Worm (Caenorhabditis elegans): ENCODE results near the gene sgca-1.

Gene sgca-1

ce11 chrX:6813025-6813424, 23.7 kb upstream of the sgca-1 start:
- TF ChIP-seq ztf-29 (GFP tag; IDR thresholded peaks at IDR 0.05): no peak
- no peak for TF ChIP-seq tab-1 (GFP tag; IDR thresholded peaks at IDR 0.05)
- no peak for TF ChIP-seq med-1 (GFP tag; optimal IDR thresholded peaks at IDR 0.05; ENCODE audit: insufficient read depth)
- no peak for TF ChIP-seq cog-1 (tag; optimal IDR thresholded peaks at IDR 0.05)
- no peak for TF ChIP-seq T22C8.4 (GFP tag; IDR thresholded peaks at IDR 0.05)

ce11 chrX:6808640-6809039, 19.3 kb upstream of the sgca-1 start:
- no peak for TF ChIP-seq T22C8.4 (GFP tag; IDR thresholded peaks at IDR 0.05)
- TF ChIP-seq ztf-23 (GFP tag; IDR thresholded peaks at IDR 0.05): no peak
- TF ChIP-seq cog-1 (tag; optimal IDR thresholded peaks at IDR 0.05): no peak
- TF ChIP-seq tab-1 (GFP tag; IDR thresholded peaks at IDR 0.05): no peak
- TF ChIP-seq ref-1 (GFP tag; conservative IDR thresholded peaks at IDR 0.05): no peak
- TF ChIP-seq med-1 (GFP tag; optimal IDR thresholded peaks at IDR 0.05; ENCODE audit: insufficient read depth): no peak
- TF ChIP-seq klf-2 (GFP tag; conservative IDR thresholded peaks at IDR 0.05): no peak
- TF ChIP-seq ztf-29 (GFP tag; IDR thresholded peaks at IDR 0.05): no peak
- TF ChIP-seq flt-1 (GFP tag; IDR thresholded peaks at IDR 0.05): no peak

- TF ChIP-seq ztf-29 (GFP tag; IDR thresholded peaks at IDR 0.05) (no peak), flt-1 (GFP tag; IDR thresholded peaks at IDR 0.05) (no peak), tab-1 (GFP tag; IDR thresholded peaks at IDR 0.05) (no peak), cog-1 (tag; optimal IDR thresholded peaks at IDR 0.05) (no peak), klf-2 (GFP tag; conservative IDR thresholded peaks at IDR 0.05) (no peak), med-1 (GFP tag; optimal IDR thresholded peaks at IDR 0.05; ENCODE audit: insufficient read depth) (no peak), ztf-23 (GFP tag; IDR thresholded peaks at IDR 0.05) (no peak), ref-1 (GFP tag; conservative IDR thresholded peaks at IDR 0.05) (no peak), T22C8.4 (GFP tag; IDR thresholded peaks at IDR 0.05) (no peak)
These were observed 18.9 kb upstream of the sgca-1 start for ce11 chrX:6808239-6808638.

- TF ChIP-seq ztf-23 (GFP tag; IDR thresholded peaks at IDR 0.05) (no peak), klf-2 (GFP tag; conservative IDR thresholded peaks at IDR 0.05) (no peak), T22C8.4 (GFP tag; IDR thresholded peaks at IDR 0.05) (no peak), tab-1 (GFP tag; IDR thresholded peaks at IDR 0.05) (no peak), ztf-29 (GFP tag; IDR thresholded peaks at IDR 0.05) (no peak), flt-1 (GFP tag; IDR thresholded peaks at IDR 0.05) (no peak), ref-1 (GFP tag; conservative IDR thresholded peaks at IDR 0.05) (no peak), cog-1 (tag; optimal IDR thresholded peaks at IDR 0.05) (no peak), med-1 (GFP tag; optimal IDR thresholded peaks at IDR 0.05; ENCODE audit: insufficient read depth) (no peak)
These were observed 18.0 kb upstream of the sgca-1 start for ce11 chrX:6807137-6807861.

DNA sequence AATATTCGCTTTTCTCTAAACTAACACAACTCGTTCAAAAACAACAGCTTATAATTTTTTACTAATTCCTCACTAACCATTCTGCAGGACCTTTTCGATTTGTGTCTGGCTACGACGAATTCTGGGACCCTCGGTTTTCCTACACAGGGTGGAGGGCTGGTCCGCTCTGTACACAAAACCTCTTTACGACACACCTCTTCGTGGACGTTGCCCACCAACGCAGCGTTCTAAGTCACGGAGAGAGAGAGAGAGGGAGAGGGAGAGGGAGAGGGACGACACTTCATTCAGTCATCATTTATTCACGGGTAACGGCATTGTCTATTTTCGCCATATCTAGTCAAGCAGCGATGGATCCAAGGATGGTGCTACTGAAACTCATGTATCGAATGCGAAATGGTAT, 17.1 kb upstream of the sgca-1 start, which contains the start of gene atg-2:
Gene atg-2 (plus strand): TSS at position 301 of the 400 bp plus-strand sequence.
- TF ChIP-seq T22C8.4 (GFP tag; IDR thresholded peaks at IDR 0.05) (no peak), tab-1 (GFP tag; IDR thresholded peaks at IDR 0.05) (0 out of 2 replicates have a peak, but pooled peaks have one; percentile 35)

- TF ChIP-seq tab-1 (GFP tag; IDR thresholded peaks at IDR 0.05) (no peak), ztf-23 (GFP tag; IDR thresholded peaks at IDR 0.05) (no peak), ref-1 (GFP tag; conservative IDR thresholded peaks at IDR 0.05) (no peak), flt-1 (GFP tag; IDR thresholded peaks at IDR 0.05) (no peak), klf-2 (GFP tag; conservative IDR thresholded peaks at IDR 0.05) (no peak), T22C8.4 (GFP tag; IDR thresholded peaks at IDR 0.05) (no peak), med-1 (GFP tag; optimal IDR thresholded peaks at IDR 0.05; ENCODE audit: insufficient read depth) (no peak), ztf-29 (GFP tag; IDR thresholded peaks at IDR 0.05) (no peak), cog-1 (tag; optimal IDR thresholded peaks at IDR 0.05) (no peak)
These were observed 16.1 kb upstream of the sgca-1 start for ce11 chrX:6805427-6805826.

DNA sequence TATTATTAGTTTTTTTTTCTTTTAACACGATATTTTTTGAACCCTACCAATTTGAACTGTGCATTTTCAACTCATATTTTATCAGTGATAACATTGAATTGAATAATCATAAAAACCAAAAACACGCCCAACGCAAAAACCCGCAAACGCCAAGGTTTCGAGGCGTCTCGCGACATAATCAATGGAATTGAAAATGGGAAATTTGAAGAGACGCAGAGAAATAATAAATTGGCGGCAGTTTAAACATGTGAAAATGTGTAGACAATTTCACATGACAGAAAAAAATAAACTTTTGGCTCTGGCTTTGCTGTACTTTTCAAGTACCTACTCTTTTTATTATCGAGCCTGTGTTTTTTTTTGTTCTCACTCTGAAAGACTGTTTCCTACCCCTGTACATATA, 15.5 kb upstream of the sgca-1 start:
- no peak for TF ChIP-seq ztf-29 (GFP tag; IDR thresholded peaks at IDR 0.05)
- no peak for TF ChIP-seq cog-1 (tag; optimal IDR thresholded peaks at IDR 0.05)
- no peak for TF ChIP-seq tab-1 (GFP tag; IDR thresholded peaks at IDR 0.05)
- no peak for TF ChIP-seq ref-1 (GFP tag; conservative IDR thresholded peaks at IDR 0.05)
- TF ChIP-seq klf-2 (GFP tag; conservative IDR thresholded peaks at IDR 0.05): no peak
- no peak for TF ChIP-seq med-1 (GFP tag; optimal IDR thresholded peaks at IDR 0.05; ENCODE audit: insufficient read depth)
- TF ChIP-seq T22C8.4 (GFP tag; IDR thresholded peaks at IDR 0.05): no peak

DNA sequence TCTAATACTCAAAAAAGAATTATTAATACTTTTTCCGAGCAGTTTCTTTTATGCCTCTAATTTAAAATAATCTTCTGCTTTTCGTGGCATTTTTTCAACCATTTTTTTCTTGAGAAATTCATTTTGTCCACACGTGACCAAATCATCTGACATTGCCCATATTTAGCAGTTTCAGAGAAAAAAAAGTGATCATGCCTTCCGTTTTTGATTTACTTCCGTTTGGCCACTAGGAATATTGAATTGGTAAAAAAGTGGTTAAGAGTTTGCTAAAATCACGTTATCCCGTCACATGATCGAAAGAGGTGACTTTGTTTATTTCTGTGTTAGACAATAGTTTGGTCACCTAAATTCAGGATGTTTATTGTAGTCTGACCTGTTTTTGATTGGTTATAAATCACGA, 15.1 kb upstream of the sgca-1 start:
- no peak for TF ChIP-seq flt-1 (GFP tag; IDR thresholded peaks at IDR 0.05)
- no peak for TF ChIP-seq klf-2 (GFP tag; conservative IDR thresholded peaks at IDR 0.05)
- TF ChIP-seq tab-1 (GFP tag; IDR thresholded peaks at IDR 0.05): no peak
- no peak for TF ChIP-seq cog-1 (tag; optimal IDR thresholded peaks at IDR 0.05)
- no peak for TF ChIP-seq T22C8.4 (GFP tag; IDR thresholded peaks at IDR 0.05)
- no peak for TF ChIP-seq ztf-23 (GFP tag; IDR thresholded peaks at IDR 0.05)
- no peak for TF ChIP-seq med-1 (GFP tag; optimal IDR thresholded peaks at IDR 0.05; ENCODE audit: insufficient read depth)
- TF ChIP-seq ref-1 (GFP tag; conservative IDR thresholded peaks at IDR 0.05): no peak
- no peak for TF ChIP-seq ztf-29 (GFP tag; IDR thresholded peaks at IDR 0.05)

ce11 chrX:6801546-6801945, 12.2 kb upstream of the sgca-1 start:
- TF ChIP-seq klf-2 (GFP tag; conservative IDR thresholded peaks at IDR 0.05) (no peak), T22C8.4 (GFP tag; IDR thresholded peaks at IDR 0.05) (no peak), tab-1 (GFP tag; IDR thresholded peaks at IDR 0.05) (no peak), ztf-23 (GFP tag; IDR thresholded peaks at IDR 0.05) (no peak), cog-1 (tag; optimal IDR thresholded peaks at IDR 0.05) (no peak), med-1 (GFP tag; optimal IDR thresholded peaks at IDR 0.05; ENCODE audit: insufficient read depth) (no peak), ref-1 (GFP tag; conservative IDR thresholded peaks at IDR 0.05) (no peak), flt-1 (GFP tag; IDR thresholded peaks at IDR 0.05) (no peak), ztf-29 (GFP tag; IDR thresholded peaks at IDR 0.05) (no peak)

DNA sequence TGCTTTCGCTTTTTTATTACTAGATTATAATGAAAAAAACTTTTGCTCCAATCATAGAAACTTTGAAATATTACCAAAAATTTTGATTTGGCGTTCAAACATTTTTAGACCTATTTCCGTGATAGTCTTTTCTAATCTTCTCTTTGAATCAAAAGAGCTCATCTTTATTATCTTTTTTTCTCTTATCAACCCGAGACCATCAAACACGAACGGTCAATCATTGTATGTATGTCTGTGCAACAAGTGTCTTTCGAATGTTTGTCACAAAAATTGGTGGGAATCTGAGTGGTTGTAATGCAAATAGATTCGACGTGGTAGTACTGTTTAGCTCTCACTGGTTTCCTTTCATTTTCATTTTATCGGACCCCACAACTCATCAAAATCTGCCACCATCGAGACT, 10.4 kb upstream of the sgca-1 start, which contains the start of gene M03A8.3:
Gene M03A8.3 (plus strand): TSS at position 278 of the 400 bp plus-strand sequence.
- TF ChIP-seq T22C8.4 (GFP tag; IDR thresholded peaks at IDR 0.05) (no peak), klf-2 (GFP tag; conservative IDR thresholded peaks at IDR 0.05) (no peak), cog-1 (tag; optimal IDR thresholded peaks at IDR 0.05) (no peak), tab-1 (GFP tag; IDR thresholded peaks at IDR 0.05) (no peak), flt-1 (GFP tag; IDR thresholded peaks at IDR 0.05) (no peak), ztf-23 (GFP tag; IDR thresholded peaks at IDR 0.05) (no peak), ref-1 (GFP tag; conservative IDR thresholded peaks at IDR 0.05) (no peak), ztf-29 (GFP tag; IDR thresholded peaks at IDR 0.05) (no peak), med-1 (GFP tag; optimal IDR thresholded peaks at IDR 0.05; ENCODE audit: insufficient read depth) (no peak)

Measured in whole organism, midembryonic.